Worm (Caenorhabditis elegans) whole organism, early embryonic: ENCODE data around the gene col-85.

Experiments used
- flt-1 ChIP-seq: fragments of 200-800 bp; sonication (Bioruptor generic); IDR thresholded peaks from 2 replicates; pipeline ENCODE4 v1.3.6; 2022; ENCODE audit warnings: missing genetic modification characterization, missing compliant biosample characterization
- sea-1 ChIP-seq: fragments of 200-800 bp; sonication (Bioruptor generic); conservative IDR thresholded peaks from 2 replicates; pipeline ENCODE4 v1.3.6; 2022; ENCODE audit warnings: missing genetic modification characterization, missing compliant biosample characterization

DNA sequence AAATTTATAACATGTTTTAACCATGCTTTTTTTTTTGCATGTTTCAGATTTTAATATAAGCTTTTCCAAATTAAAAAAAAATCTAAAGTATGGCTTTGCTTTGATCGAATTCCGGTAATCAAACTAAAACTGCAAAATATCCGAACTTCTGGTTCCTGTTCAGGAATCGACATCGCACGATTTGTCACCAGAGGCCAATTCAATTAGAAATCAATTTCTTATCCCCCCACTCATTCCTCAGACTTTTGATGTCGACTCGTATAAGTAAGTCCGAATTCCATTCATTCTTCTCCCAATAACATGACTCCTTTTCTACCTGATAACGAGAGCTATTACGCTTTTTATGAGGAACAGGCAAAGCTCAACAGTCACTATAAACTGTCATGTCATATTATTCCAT lies 46.7 kb downstream of the col-85 start, which contains the start of gene srh-27:
- TF ChIP-seq sea-1 (GFP tag; lab: Robert Waterston, UW), result no peak
- TF ChIP-seq flt-1 (GFP tag; lab: Robert Waterston, UW), result no peak
